Fruit fly (Drosophila melanogaster) whole organism, embryonic: ENCODE measurements around the gene Prim1.

Experiments
- Abd-B ChIP-seq: fragments of 200-800 bp; sonication (Bioruptor generic); optimal IDR thresholded peaks from 2 replicates; lab custom pipeline; 2018; ENCODE audit warnings: missing biosample characterization, mild to moderate bottlenecking, missing genetic modification characterization, moderate library complexity
- Ada2b ChIP-seq: fragments of 200-800 bp; sonication (Bioruptor generic); IDR thresholded peaks from 2 replicates; pipeline ENCODE4 v1.3.6; 2022; ENCODE audit warnings: missing biosample characterization, missing genetic modification characterization
- BtbVII ChIP-seq: fragments of 200-800 bp; sonication (Bioruptor generic); optimal IDR thresholded peaks from 3 replicates; lab custom pipeline; 2017; ENCODE audit warnings: missing biosample characterization, mild to moderate bottlenecking, missing genetic modification characterization
- CG10147 ChIP-seq: fragments of 200-800 bp; sonication (Bioruptor generic); optimal IDR thresholded peaks from 2 replicates; lab custom pipeline; 2019; ENCODE audit warnings: missing biosample characterization, mild to moderate bottlenecking, missing genetic modification characterization, moderate library complexity
- CG1024 ChIP-seq: fragments of 200-800 bp; sonication (Bioruptor generic); IDR thresholded peaks from 2 replicates; pipeline ENCODE4 v1.3.6; 2022; ENCODE audit warnings: missing biosample characterization, missing genetic modification characterization
- CG11696 ChIP-seq: fragments of 200-800 bp; sonication (Bioruptor generic); IDR thresholded peaks from 2 replicates; pipeline ENCODE4 v1.3.6; 2022; ENCODE audit warnings: missing biosample characterization, missing genetic modification characterization
- CG12769 ChIP-seq: fragments of 200-800 bp; sonication (Bioruptor generic); optimal IDR thresholded peaks from 2 replicates; lab custom pipeline; 2019; ENCODE audit warnings: missing biosample characterization, mild to moderate bottlenecking, missing genetic modification characterization, moderate library complexity
- CG14014 ChIP-seq: fragments of 200-800 bp; sonication (Bioruptor generic); IDR thresholded peaks from 2 replicates; pipeline ENCODE4 v1.3.6; 2022; ENCODE audit warnings: missing biosample characterization, missing genetic modification characterization
- CG15269 ChIP-seq: fragments of 200-800 bp; sonication (Bioruptor generic); optimal IDR thresholded peaks from 2 replicates; lab custom pipeline; 2018; ENCODE audit warnings: missing biosample characterization, mild to moderate bottlenecking, missing genetic modification characterization, moderate library complexity
- CG17385 ChIP-seq: fragments of 200-800 bp; sonication (Bioruptor generic); optimal IDR thresholded peaks from 3 replicates; lab custom pipeline; 2018; ENCODE audit warnings: missing biosample characterization, mild to moderate bottlenecking, missing genetic modification characterization
- CG2875 ChIP-seq: fragments of 200-800 bp; sonication (Bioruptor generic); optimal IDR thresholded peaks from 2 replicates; lab custom pipeline; 2017; ENCODE audit warnings: missing biosample characterization, mild to moderate bottlenecking, missing genetic modification characterization, missing genetic modification reagents
- CG30431 ChIP-seq: fragments of 200-800 bp; sonication (Bioruptor generic); optimal IDR thresholded peaks from 2 replicates; lab custom pipeline; 2017; ENCODE audit warnings: missing biosample characterization, missing genetic modification characterization
- CG3065 ChIP-seq: fragments of 200-800 bp; sonication (Bioruptor generic); optimal IDR thresholded peaks from 2 replicates; lab custom pipeline; 2016; ENCODE audit warnings: missing biosample characterization, missing genetic modification characterization
- CG34422 ChIP-seq: fragments of 200-800 bp; sonication (Bioruptor generic); IDR thresholded peaks from 3 replicates; pipeline ENCODE4 v1.3.6; 2022; ENCODE audit warnings: missing biosample characterization, missing genetic modification characterization
- CG4404 ChIP-seq: fragments of 200-800 bp; sonication (Bioruptor generic); IDR thresholded peaks from 2 replicates; pipeline ENCODE4 v1.3.6; 2022; ENCODE audit warnings: missing biosample characterization, missing genetic modification characterization
- CG6175 ChIP-seq: fragments of 200-800 bp; sonication (Bioruptor generic); IDR thresholded peaks from 3 replicates; pipeline ENCODE4 v1.3.6; 2022; ENCODE audit warnings: missing biosample characterization, missing genetic modification characterization
- CG6683 ChIP-seq: fragments of 200-800 bp; sonication (Bioruptor generic); optimal IDR thresholded peaks from 2 replicates; lab custom pipeline; 2017; ENCODE audit warnings: missing biosample characterization, mild to moderate bottlenecking, missing genetic modification characterization, missing genetic modification reagents
- CG6854 ChIP-seq: fragments of 200-800 bp; sonication (Bioruptor generic); optimal IDR thresholded peaks from 3 replicates; lab custom pipeline; 2017; ENCODE audit warnings: missing biosample characterization, mild to moderate bottlenecking, missing genetic modification characterization
- CG7963 ChIP-seq: fragments of 200-800 bp; sonication (Bioruptor generic); IDR thresholded peaks from 3 replicates; pipeline ENCODE4 v1.3.6; 2022; ENCODE audit warnings: missing biosample characterization, missing genetic modification characterization; ENCODE audit not compliant: partially characterized antibody
- CG9932 ChIP-seq: fragments of 200-800 bp; sonication (Bioruptor generic); IDR thresholded peaks from 2 replicates; pipeline ENCODE4 v1.3.6; 2022; ENCODE audit warnings: missing biosample characterization, missing genetic modification characterization
- CTCF ChIP-seq: fragments of 200-800 bp; sonication (Bioruptor generic); optimal IDR thresholded peaks from 2 replicates; lab custom pipeline; 2017; ENCODE audit warnings: missing biosample characterization, mild to moderate bottlenecking, missing genetic modification characterization, moderate library complexity
- Deaf1 ChIP-seq: fragments of 200-800 bp; optimal IDR thresholded peaks from 3 replicates; lab custom pipeline; 2019; ENCODE audit warnings: missing biosample characterization, mild to moderate bottlenecking, missing genetic modification characterization, moderate library complexity
- Dref ChIP-seq: fragments of 200-800 bp; sonication (Bioruptor generic); IDR thresholded peaks from 2 replicates; pipeline ENCODE4 v1.3.6; 2022; ENCODE audit warnings: missing biosample characterization, missing genetic modification characterization
- Eip74EF ChIP-seq, 2 experiments: fragments of 200-800 bp in 1 of 2; fragments of >200 bp in 1 of 2; sonication (Bioruptor generic) in 1 of 2; optimal IDR thresholded peaks; 2 replicates each; lab custom pipeline; 2017 to 2019; ENCODE audit warnings: missing biosample characterization in 2 of 2, missing genetic modification characterization in 2 of 2, mild to moderate bottlenecking in 1 of 2, moderate library complexity in 1 of 2
- Hand ChIP-seq: fragments of 200-800 bp; sonication (Bioruptor generic); optimal IDR thresholded peaks from 2 replicates; lab custom pipeline; 2017; ENCODE audit warnings: mild to moderate bottlenecking, missing biosample characterization, missing genetic modification reagents, missing genetic modification characterization
- Hmr ChIP-seq: fragments of 200-800 bp; sonication (Bioruptor generic); optimal IDR thresholded peaks from 3 replicates; lab custom pipeline; 2017; ENCODE audit warnings: mild to moderate bottlenecking, missing biosample characterization, missing genetic modification reagents, missing genetic modification characterization
- Myb ChIP-seq: fragments of 200-800 bp; sonication (Bioruptor generic); optimal IDR thresholded peaks from 2 replicates; lab custom pipeline; 2016; ENCODE audit warnings: missing biosample characterization, missing genetic modification characterization
- Sox100B ChIP-seq: fragments of 200-800 bp; sonication (Bioruptor generic); optimal IDR thresholded peaks from 3 replicates; lab custom pipeline; 2018; ENCODE audit warnings: missing biosample characterization, mild to moderate bottlenecking, missing genetic modification characterization
- bbx ChIP-seq: fragments of 200-800 bp; sonication (Bioruptor generic); IDR thresholded peaks from 2 replicates; pipeline ENCODE4 v1.3.6; 2022; ENCODE audit warnings: missing biosample characterization, missing genetic modification characterization; ENCODE audit not compliant: partially characterized antibody
- croc ChIP-seq: fragments of 200-800 bp; sonication (Bioruptor generic); conservative IDR thresholded peaks from 3 replicates; pipeline ENCODE4 v1.3.6; 2022; ENCODE audit warnings: missing biosample characterization, missing genetic modification characterization
- disco-r ChIP-seq: fragments of 200-800 bp; sonication (Bioruptor generic); optimal IDR thresholded peaks from 2 replicates; lab custom pipeline; 2016; ENCODE audit warnings: missing biosample characterization, missing genetic modification characterization
- dmrt99B ChIP-seq: fragments of 200-800 bp; sonication (Bioruptor generic); optimal IDR thresholded peaks from 2 replicates; lab custom pipeline; 2018; ENCODE audit warnings: missing biosample characterization, mild to moderate bottlenecking, missing genetic modification characterization, moderate library complexity
- emc ChIP-seq: fragments of 200-800 bp; sonication (Bioruptor generic); optimal IDR thresholded peaks from 2 replicates; lab custom pipeline; 2016; ENCODE audit warnings: missing biosample characterization, missing genetic modification characterization
- gce ChIP-seq: fragments of 200-800 bp; sonication (Bioruptor generic); IDR thresholded peaks from 3 replicates; pipeline ENCODE4 v1.3.6; 2022; ENCODE audit warnings: missing biosample characterization, missing genetic modification characterization
- grau ChIP-seq: fragments of 200-800 bp; optimal IDR thresholded peaks from 3 replicates; lab custom pipeline; 2019; ENCODE audit warnings: missing biosample characterization, mild to moderate bottlenecking, missing genetic modification characterization, moderate library complexity
- gro ChIP-seq: fragments of 200-800 bp; sonication (Bioruptor generic); optimal IDR thresholded peaks from 2 replicates; lab custom pipeline; 2016; ENCODE audit warnings: missing biosample characterization, missing genetic modification characterization
- hkb ChIP-seq, 2 experiments: fragments of 200-800 bp in 1 of 2; fragments of >200 bp in 1 of 2; sonication (Bioruptor generic) in 1 of 2; IDR thresholded peaks in 1 of 2; optimal IDR thresholded peaks in 1 of 2; 2 replicates each; pipeline versions ENCODE4 v1.3.6 to Lab custom; 2017 to 2022; ENCODE audit warnings: missing biosample characterization in 1 of 2, missing genetic modification characterization in 1 of 2
- kah ChIP-seq: fragments of 200-800 bp; sonication (Bioruptor generic); optimal IDR thresholded peaks from 2 replicates; lab custom pipeline; 2018; ENCODE audit warnings: missing biosample characterization, mild to moderate bottlenecking, missing genetic modification characterization
- kay ChIP-seq: fragments of 200-800 bp; sonication (Bioruptor generic); optimal IDR thresholded peaks from 2 replicates; lab custom pipeline; 2016; ENCODE audit warnings: missing biosample characterization, missing genetic modification characterization
- kni ChIP-seq: fragments of 200-800 bp; sonication (Bioruptor generic); optimal IDR thresholded peaks from 3 replicates; lab custom pipeline; 2017; ENCODE audit warnings: mild to moderate bottlenecking, missing biosample characterization, missing genetic modification reagents, missing genetic modification characterization
- knrl ChIP-seq: fragments of 200-800 bp; sonication (Bioruptor generic); IDR thresholded peaks from 3 replicates; pipeline ENCODE4 v1.3.6; 2022; ENCODE audit warnings: missing biosample characterization, missing genetic modification characterization; ENCODE audit not compliant: partially characterized antibody
- lab ChIP-seq: fragments of 200-800 bp; sonication (Bioruptor generic); optimal IDR thresholded peaks from 3 replicates; lab custom pipeline; 2017; ENCODE audit warnings: missing biosample characterization, missing genetic modification characterization, mild to moderate bottlenecking, moderate library complexity, missing genetic modification reagents
- nerfin-2 ChIP-seq: fragments of 200-800 bp; sonication (Bioruptor generic); IDR thresholded peaks from 2 replicates; pipeline ENCODE4 v1.3.6; 2022; ENCODE audit warnings: missing biosample characterization, missing genetic modification characterization; ENCODE audit not compliant: partially characterized antibody
- oc ChIP-seq: fragments of 200-800 bp; sonication (Bioruptor generic); optimal IDR thresholded peaks from 2 replicates; lab custom pipeline; 2018; ENCODE audit warnings: missing biosample characterization, mild to moderate bottlenecking, missing genetic modification characterization, moderate library complexity
- otp ChIP-seq: fragments of 200-800 bp; sonication (Bioruptor generic); IDR thresholded peaks from 3 replicates; pipeline ENCODE4, ENCODE4 v1.3.6; 2022; ENCODE audit warnings: missing biosample characterization, missing genetic modification characterization
- prd ChIP-seq, 3 experiments: fragments of >200 bp in 2 of 3; fragments of 200-800 bp in 1 of 3; sonication (Bioruptor generic) in 1 of 3; optimal IDR thresholded peaks in 2 of 3; IDR thresholded peaks in 1 of 3; 2 replicates in 2 of 3; 3 replicates in 1 of 3; pipeline versions ENCODE4 v1.3.6 to Lab custom; 2017 to 2022; ENCODE audit warnings: missing biosample characterization in 1 of 3, missing genetic modification characterization in 1 of 3
- sd ChIP-seq: fragments of 200-800 bp; sonication (Bioruptor generic); optimal IDR thresholded peaks from 3 replicates; lab custom pipeline; 2018; ENCODE audit warnings: missing biosample characterization, mild to moderate bottlenecking, missing genetic modification characterization, moderate library complexity
- twi ChIP-seq: fragments of 200-800 bp; optimal IDR thresholded peaks from 2 replicates; lab custom pipeline; 2019; ENCODE audit warnings: missing biosample characterization, mild to moderate bottlenecking, missing genetic modification characterization, moderate library complexity
- unc-4 ChIP-seq: fragments of 200-800 bp; sonication (Bioruptor generic); IDR thresholded peaks from 2 replicates; pipeline ENCODE4 v1.3.6; 2022; ENCODE audit warnings: missing biosample characterization, missing genetic modification characterization; ENCODE audit not compliant: partially characterized antibody

Gene Prim1

dm6 chr3L:8360643-8361110, 20.6 kb downstream of the Prim1 start, which contains the start of gene Idh (continued):
- peak; percentile 36 for TF ChIP-seq Dref (GFP tag; lab: Robert Waterston, UW)
- TF ChIP-seq kay (GFP tag; lab: Kevin White, UChicago): no peak
- TF ChIP-seq CG6175 (GFP tag; lab: Robert Waterston, UW): no peak
- 0 out of 3 replicates have a peak, but pooled peaks have one; percentile 8 for TF ChIP-seq knrl
- peak; percentile 57 for TF ChIP-seq lab (GFP tag; lab: Kevin White, UChicago)
- TF ChIP-seq CG15269: peak; percentile 34
- TF ChIP-seq CG30431 (GFP tag; lab: Kevin White, UChicago): no peak
- TF ChIP-seq gro: peak; percentile 72
- TF ChIP-seq dmrt99B (tag; lab: Kevin White, UChicago): peak; percentile 21
- 0 out of 3 replicates have a peak, but pooled peaks have one; percentile 34 for TF ChIP-seq gce (GFP tag; lab: Robert Waterston, UW)
- TF ChIP-seq CG10147: peak; percentile 5
- TF ChIP-seq croc (GFP tag; lab: Robert Waterston, UW): no peak
- no peak for TF ChIP-seq CG1024 (GFP tag; lab: Robert Waterston, UW)
- no peak for TF ChIP-seq kah (GFP tag; lab: Kevin White, UChicago)
- TF ChIP-seq CG6854 (GFP tag; lab: Kevin White, UChicago): peak; percentile 22
- peak; percentile 5 for TF ChIP-seq CG6683 (GFP tag; lab: Kevin White, UChicago)
- TF ChIP-seq CG4404 (GFP tag; lab: Robert Waterston, UW): no peak
- no peak for TF ChIP-seq hkb (optimal IDR thresholded peaks at IDR 0.05; lab: Kevin White, UChicago)
- TF ChIP-seq hkb (GFP tag; IDR thresholded peaks at IDR 0.05; lab: Robert Waterston, UW): no peak
- no peak for TF ChIP-seq prd (optimal IDR thresholded peaks at IDR 0.05; lab: Kevin White, UChicago)
- TF ChIP-seq prd (GFP tag; IDR thresholded peaks at IDR 0.05; lab: Robert Waterston, UW): no peak
- TF ChIP-seq CTCF (GFP tag; lab: Kevin White, UChicago): no peak
- peak; percentile 34 for TF ChIP-seq CG9932 (GFP tag; lab: Robert Waterston, UW)
- no peak for TF ChIP-seq emc (GFP tag; lab: Kevin White, UChicago)
- TF ChIP-seq bbx (GFP tag; lab: Robert Waterston, UW): peak; percentile 65
- peak; percentile 72 for TF ChIP-seq sd (tag; lab: Kevin White, UChicago)
- TF ChIP-seq Hand (GFP tag; lab: Kevin White, UChicago): peak; percentile 54
- TF ChIP-seq Eip74EF (GFP tag; optimal IDR thresholded peaks at IDR 0.05; lab: Kevin White, UChicago): peak in 1 of 2 experiments; percentile 27
- TF ChIP-seq CG34422 (GFP tag; lab: Robert Waterston, UW): peak; percentile 71; the same call in 1 of the 3 replicates
- peak; percentile 37 for TF ChIP-seq CG17385 (GFP tag; lab: Kevin White, UChicago)
- peak; percentile 52 for TF ChIP-seq Hmr (GFP tag; lab: Kevin White, UChicago)
- TF ChIP-seq CG3065 (GFP tag; lab: Kevin White, UChicago): no peak
- TF ChIP-seq BtbVII: peak; percentile 2
- TF ChIP-seq Sox100B (GFP tag; lab: Kevin White, UChicago): no peak
- TF ChIP-seq twi (tag; lab: Kevin White, UChicago): no peak
- TF ChIP-seq grau (tag; lab: Kevin White, UChicago): peak; percentile 20
- no peak for TF ChIP-seq CG2875
- peak; percentile 7 for TF ChIP-seq disco-r (GFP tag; lab: Kevin White, UChicago)
- TF ChIP-seq Deaf1 (tag; lab: Kevin White, UChicago): peak; percentile 38
- 0 out of 2 replicates have a peak, but pooled peaks have one; percentile 17 for TF ChIP-seq CG14014 (GFP tag; lab: Robert Waterston, UW)
- TF ChIP-seq Myb: peak; percentile 26
- no peak for TF ChIP-seq Ada2b (GFP tag; lab: Robert Waterston, UW)
- TF ChIP-seq Abd-B (GFP tag; lab: Kevin White, UChicago): peak; percentile 13
- no peak for TF ChIP-seq CG11696 (GFP tag; lab: Robert Waterston, UW)
- TF ChIP-seq kni (GFP tag; lab: Kevin White, UChicago): peak; percentile 89
- TF ChIP-seq otp: no peak
- no peak for TF ChIP-seq CG12769
- peak; percentile 38; the same call in 1 of the 2 replicates for TF ChIP-seq nerfin-2
- TF ChIP-seq unc-4: peak; percentile 61
- TF ChIP-seq oc (tag; lab: Kevin White, UChicago): no peak
- no peak for TF ChIP-seq CG7963 (GFP tag; lab: Robert Waterston, UW)
